Fruit fly (Drosophila melanogaster) whole organism, embryonic: ENCODE data around the gene CG6006.

Experiments used
- ato ChIP-seq: fragments of 200-800 bp; sonication (Bioruptor generic); IDR thresholded peaks from 2 replicates; pipeline ENCODE4 v1.3.6; 2022; ENCODE audit warnings: missing biosample characterization, missing genetic modification characterization; ENCODE audit not compliant: partially characterized antibody
- ttk ChIP-seq: fragments of 200-800 bp; sonication (Bioruptor generic); IDR thresholded peaks from 2 replicates; pipeline ENCODE4 v2.1.2; 2022; ENCODE audit warnings: missing biosample characterization, missing genetic modification characterization

- TF ChIP-seq ato (GFP tag; lab: Robert Waterston, UW) (no peak), ttk (GFP tag; lab: Robert Waterston, UW) (no peak)
These were observed 38.9 kb upstream of the CG6006 start, which contains the start of gene Sb for dm6 chr3R:16115861-16116260.
